Fruit fly (Drosophila melanogaster) whole organism, prepupa: ENCODE measurements around the gene HP4.
A peak's percentile ranks its signal among the peaks of the same experiment; 100 is the strongest.

Source experiments
- Blimp-1 ChIP-seq: fragments of 200-800 bp; sonication (Bioruptor generic); optimal IDR thresholded peaks from 3 replicates; lab custom pipeline; 2017; ENCODE audit warnings: missing biosample characterization, missing genetic modification characterization, mild to moderate bottlenecking, moderate library complexity, missing genetic modification reagents
- CG15336 ChIP-seq: fragments of 200-800 bp; sonication (Bioruptor generic); IDR thresholded peaks from 2 replicates; pipeline ENCODE4 v1.3.6; 2022; ENCODE audit warnings: missing biosample characterization, missing genetic modification characterization
- CG1621 ChIP-seq: fragments of 200-800 bp; sonication (Bioruptor generic); optimal IDR thresholded peaks from 3 replicates; lab custom pipeline; 2018; ENCODE audit warnings: missing biosample characterization, mild to moderate bottlenecking, missing genetic modification characterization
- CG16779 ChIP-seq: fragments of 200-800 bp; sonication (Bioruptor generic); optimal IDR thresholded peaks from 3 replicates; lab custom pipeline; 2017; ENCODE audit warnings: missing biosample characterization, mild to moderate bottlenecking, missing genetic modification characterization
- CG31627 ChIP-seq: fragments of 200-800 bp; sonication (Bioruptor generic); optimal IDR thresholded peaks from 3 replicates; lab custom pipeline; 2016; ENCODE audit warnings: missing biosample characterization, missing genetic modification characterization
- CG4318 ChIP-seq: fragments of 200-800 bp; sonication (Bioruptor generic); optimal IDR thresholded peaks from 3 replicates; lab custom pipeline; 2017; ENCODE audit warnings: missing biosample characterization, mild to moderate bottlenecking, missing genetic modification characterization
- CG6276 ChIP-seq: fragments of 200-800 bp; sonication (Bioruptor generic); optimal IDR thresholded peaks from 2 replicates; lab custom pipeline; 2017; ENCODE audit warnings: missing biosample characterization, mild to moderate bottlenecking, missing genetic modification characterization
- CG6792 ChIP-seq: fragments of 200-800 bp; sonication (Bioruptor generic); optimal IDR thresholded peaks from 3 replicates; lab custom pipeline; 2016; ENCODE audit warnings: missing biosample characterization, missing genetic modification characterization
- CG6808 ChIP-seq: fragments of 200-800 bp; sonication (Bioruptor generic); optimal IDR thresholded peaks from 3 replicates; lab custom pipeline; 2017; ENCODE audit warnings: missing biosample characterization, missing genetic modification characterization, mild to moderate bottlenecking, moderate library complexity, missing genetic modification reagents
- CG6854 ChIP-seq: fragments of 200-800 bp; sonication (Bioruptor generic); optimal IDR thresholded peaks from 2 replicates; lab custom pipeline; 2017; ENCODE audit warnings: missing biosample characterization, mild to moderate bottlenecking, missing genetic modification characterization
- CG8319 ChIP-seq: fragments of 200-800 bp; sonication (Bioruptor generic); optimal IDR thresholded peaks from 3 replicates; lab custom pipeline; 2016; ENCODE audit warnings: missing biosample characterization, missing genetic modification characterization
- CG8632 ChIP-seq: fragments of 200-800 bp; sonication (Bioruptor generic); optimal IDR thresholded peaks from 3 replicates; lab custom pipeline; 2016; ENCODE audit warnings: missing biosample characterization, missing genetic modification characterization
- CG9139 ChIP-seq: fragments of 200-800 bp; sonication (Bioruptor generic); optimal IDR thresholded peaks from 3 replicates; lab custom pipeline; 2017; ENCODE audit warnings: missing biosample characterization, mild to moderate bottlenecking, missing genetic modification characterization
- Eip78C ChIP-seq: fragments of 200-800 bp; sonication (Bioruptor generic); peaks from one replicate; lab custom pipeline; 2016; ENCODE audit warnings: missing biosample characterization, missing genetic modification characterization
- Eip93F ChIP-seq: fragments of 200-800 bp; sonication (Bioruptor generic); optimal IDR thresholded peaks from 2 replicates; lab custom pipeline; 2016; ENCODE audit warnings: missing biosample characterization, mild to moderate bottlenecking, missing genetic modification characterization
- Hr39 ChIP-seq: fragments of 200-800 bp; sonication (Bioruptor generic); optimal IDR thresholded peaks from 2 replicates; lab custom pipeline; 2016; ENCODE audit warnings: missing biosample characterization, missing genetic modification characterization
- Met ChIP-seq: fragments of 200-800 bp; sonication (Bioruptor generic); optimal IDR thresholded peaks from 3 replicates; lab custom pipeline; 2016; ENCODE audit warnings: missing biosample characterization, missing genetic modification characterization
- OdsH ChIP-seq: fragments of 200-800 bp; sonication (Bioruptor generic); optimal IDR thresholded peaks from 3 replicates; lab custom pipeline; 2016; ENCODE audit warnings: missing biosample characterization, missing genetic modification characterization
- Smox ChIP-seq: fragments of 200-800 bp; sonication (Bioruptor generic); optimal IDR thresholded peaks from 3 replicates; lab custom pipeline; 2016; ENCODE audit warnings: missing biosample characterization, missing genetic modification characterization
- Sox102F ChIP-seq: fragments of 200-800 bp; sonication (Bioruptor generic); optimal IDR thresholded peaks from 2 replicates; lab custom pipeline; 2016; ENCODE audit warnings: missing biosample characterization, mild to moderate bottlenecking, missing genetic modification characterization
- Sox14 ChIP-seq: fragments of 200-800 bp; sonication (Bioruptor generic); optimal IDR thresholded peaks from 3 replicates; lab custom pipeline; 2016; ENCODE audit warnings: missing biosample characterization, missing genetic modification characterization
- acj6 ChIP-seq: fragments of 200-800 bp; sonication (Bioruptor generic); optimal IDR thresholded peaks from 3 replicates; lab custom pipeline; 2016; ENCODE audit warnings: missing biosample characterization, missing genetic modification characterization
- cyc ChIP-seq: fragments of 200-800 bp; sonication (Bioruptor generic); optimal IDR thresholded peaks from 3 replicates; lab custom pipeline; 2016; ENCODE audit warnings: missing biosample characterization, missing genetic modification characterization
- dac ChIP-seq: fragments of 200-800 bp; sonication (Bioruptor generic); optimal IDR thresholded peaks from 2 replicates; lab custom pipeline; 2017; ENCODE audit warnings: missing biosample characterization, mild to moderate bottlenecking, missing genetic modification characterization
- eg ChIP-seq: fragments of 200-800 bp; sonication (Bioruptor generic); IDR thresholded peaks from 3 replicates; pipeline ENCODE4 v1.3.6; 2022; ENCODE audit warnings: missing biosample characterization, missing genetic modification characterization
- fd59A ChIP-seq: fragments of 200-800 bp; sonication (Bioruptor generic); optimal IDR thresholded peaks from 2 replicates; lab custom pipeline; 2017; ENCODE audit warnings: missing biosample characterization, mild to moderate bottlenecking, missing genetic modification characterization, missing genetic modification reagents
- fd85E ChIP-seq: fragments of 200-800 bp; sonication (Bioruptor generic); optimal IDR thresholded peaks from 3 replicates; lab custom pipeline; 2016; ENCODE audit warnings: missing biosample characterization, missing genetic modification characterization
- fkh ChIP-seq: fragments of 200-800 bp; sonication (Bioruptor generic); optimal IDR thresholded peaks from 3 replicates; lab custom pipeline; 2017; ENCODE audit warnings: missing biosample characterization, mild to moderate bottlenecking, missing genetic modification characterization, moderate library complexity
- pdm3 ChIP-seq: fragments of 200-800 bp; sonication (Bioruptor generic); optimal IDR thresholded peaks from 3 replicates; lab custom pipeline; 2016; ENCODE audit warnings: missing biosample characterization, missing genetic modification characterization
- salr ChIP-seq, 2 experiments: fragments of 200-800 bp; sonication (Bioruptor generic); optimal IDR thresholded peaks; 3 replicates each; lab custom pipeline; 2016 to 2018; ENCODE audit warnings: missing biosample characterization in 2 of 2, missing genetic modification characterization in 2 of 2, mild to moderate bottlenecking in 1 of 2
- svp ChIP-seq: fragments of 200-800 bp; sonication (Bioruptor generic); peaks from one replicate; lab custom pipeline; 2016; ENCODE audit warnings: missing biosample characterization, missing genetic modification characterization
- vri ChIP-seq: fragments of 200-800 bp; sonication (Bioruptor generic); optimal IDR thresholded peaks from 3 replicates; lab custom pipeline; 2016; ENCODE audit warnings: missing biosample characterization, mild to moderate bottlenecking, missing genetic modification characterization

HP4 gene

dm6 chr3L:7961973-7962753 lies 13.8 kb downstream of the HP4 start:
- TF ChIP-seq CG9139 (GFP tag; lab: Kevin White, UChicago) = no peak
- TF ChIP-seq Eip78C (GFP tag; lab: Kevin White, UChicago) = peak; percentile 32
- no peak for TF ChIP-seq CG8319
- TF ChIP-seq pdm3 (GFP tag; lab: Kevin White, UChicago) = no peak
- no peak for TF ChIP-seq CG6808
- TF ChIP-seq cyc (GFP tag; lab: Kevin White, UChicago) = no peak
- TF ChIP-seq fkh (GFP tag; lab: Kevin White, UChicago) = peak; percentile 85
- TF ChIP-seq CG16779 = no peak
- TF ChIP-seq salr (GFP tag; optimal IDR thresholded peaks at IDR 0.05; lab: Kevin White, UChicago) = no peak
- TF ChIP-seq eg (GFP tag; lab: Robert Waterston, UW) = no peak

dm6 chr3L:7960707-7961695 lies 15.0 kb downstream of the HP4 start:
- TF ChIP-seq vri (peak; percentile 74), Eip78C (GFP tag; lab: Kevin White, UChicago) (peak; percentile 54), CG31627 (GFP tag; lab: Kevin White, UChicago) (no peak), Sox102F (GFP tag; lab: Kevin White, UChicago) (peak; percentile 21), CG15336 (GFP tag; lab: Robert Waterston, UW) (no peak), CG1621 (tag; lab: Kevin White, UChicago) (no peak), pdm3 (GFP tag; lab: Kevin White, UChicago) (no peak), dac (GFP tag; lab: Kevin White, UChicago) (no peak), fkh (GFP tag; lab: Kevin White, UChicago) (peak; percentile 80), Smox (GFP tag; lab: Kevin White, UChicago) (no peak), Blimp-1 (GFP tag; lab: Kevin White, UChicago) (peak; percentile 13), Eip93F (GFP tag; lab: Kevin White, UChicago) (peak; percentile 19), CG9139 (GFP tag; lab: Kevin White, UChicago) (no peak)

dm6 chr3L:7958590-7959180 lies 17.3 kb downstream of the HP4 start:
- TF ChIP-seq Eip93F (GFP tag; lab: Kevin White, UChicago) (no peak), CG6792 (no peak), Sox14 (GFP tag; lab: Kevin White, UChicago) (no peak), salr (GFP tag; optimal IDR thresholded peaks at IDR 0.05; lab: Kevin White, UChicago) (no peak)

dm6 chr3L:7958083-7958482 lies 17.9 kb downstream of the HP4 start:
- TF ChIP-seq CG6276 (GFP tag; lab: Kevin White, UChicago) = no peak
- TF ChIP-seq Eip78C (GFP tag; lab: Kevin White, UChicago) = peak; percentile 33

dm6 chr3L:7956718-7957117 lies 19.2 kb downstream of the HP4 start:
- no peak for TF ChIP-seq CG6854 (GFP tag; lab: Kevin White, UChicago)
- no peak for TF ChIP-seq CG8632 (GFP tag; lab: Kevin White, UChicago)
- TF ChIP-seq svp (GFP tag; lab: Kevin White, UChicago) = no peak
- no peak for TF ChIP-seq acj6 (GFP tag; lab: Kevin White, UChicago)

dm6 chr3L:7954967-7955366 lies 21.0 kb downstream of the HP4 start:
- TF ChIP-seq CG9139 (GFP tag; lab: Kevin White, UChicago) (no peak), Eip78C (GFP tag; lab: Kevin White, UChicago) (no peak), OdsH (GFP tag; lab: Kevin White, UChicago) (no peak), Smox (GFP tag; lab: Kevin White, UChicago) (no peak), fkh (GFP tag; lab: Kevin White, UChicago) (no peak), Met (no peak), CG4318 (no peak), fd85E (no peak), vri (no peak), pdm3 (GFP tag; lab: Kevin White, UChicago) (no peak), fd59A (no peak), CG8319 (no peak), Hr39 (GFP tag; lab: Kevin White, UChicago) (no peak), salr (GFP tag; optimal IDR thresholded peaks at IDR 0.05; lab: Kevin White, UChicago) (no peak)
- TF ChIP-seq, all 60 proteins: peak for 0
